Worm (Caenorhabditis elegans) whole organism, late embryonic: ENCODE measurements around the gene F40G12.4.

Experiments used
- C08G9.2 ChIP-seq: sonication (generic microtip); optimal IDR thresholded peaks from 2 replicates; lab custom pipeline; 2016; ENCODE audit warnings: mild to moderate bottlenecking, missing genetic modification characterization, moderate library complexity, missing compliant biosample characterization
- ama-1 ChIP-seq: fragments of 150-350 bp; optimal IDR thresholded peaks from 2 replicates; lab custom pipeline; 2014
- ceh-24 ChIP-seq: sonication (generic microtip); optimal IDR thresholded peaks from 2 replicates; lab custom pipeline; 2016; ENCODE audit warnings: mild to moderate bottlenecking, missing genetic modification characterization, missing compliant biosample characterization
- ceh-6 ChIP-seq: fragments of 200-800 bp; sonication (Bioruptor generic); optimal IDR thresholded peaks from 2 replicates; lab custom pipeline; 2018; ENCODE audit warnings: mild to moderate bottlenecking, missing genetic modification characterization, missing compliant biosample characterization
- elt-2 ChIP-seq: sonication (generic microtip); optimal IDR thresholded peaks from 2 replicates; lab custom pipeline; 2016; ENCODE audit warnings: missing genetic modification reagents, missing genetic modification characterization, missing compliant biosample characterization
- fkh-10 ChIP-seq: fragments of 150-350 bp; optimal IDR thresholded peaks from 2 replicates; lab custom pipeline; 2014; ENCODE audit warnings: missing biosample characterization, missing genetic modification reagents, missing genetic modification characterization
- hlh-30 ChIP-seq: sonication (generic microtip); optimal IDR thresholded peaks from 2 replicates; lab custom pipeline; 2017; ENCODE audit warnings: antibody characterized with exemption, missing genetic modification characterization, missing compliant biosample characterization; ENCODE audit not compliant: insufficient read depth
- lin-11 ChIP-seq: fragments of 200-800 bp; sonication (Bioruptor generic); optimal IDR thresholded peaks from 2 replicates; lab custom pipeline; 2018; ENCODE audit warnings: mild to moderate bottlenecking, missing genetic modification characterization, missing compliant biosample characterization
- madf-2 ChIP-seq: sonication (generic microtip); optimal IDR thresholded peaks from 2 replicates; lab custom pipeline; 2017; ENCODE audit warnings: missing genetic modification characterization, missing compliant biosample characterization
- nhr-11 ChIP-seq: fragments of 150-350 bp; optimal IDR thresholded peaks from 2 replicates; lab custom pipeline; 2014; ENCODE audit warnings: missing biosample characterization, missing genetic modification characterization
- rnt-1 ChIP-seq: sonication (generic microtip); optimal IDR thresholded peaks from 2 replicates; lab custom pipeline; 2016; ENCODE audit warnings: missing genetic modification characterization, missing compliant biosample characterization
- sox-2 ChIP-seq: fragments of 200-800 bp; sonication (Bioruptor generic); IDR thresholded peaks from 2 replicates; pipeline ENCODE4 v1.3.6; 2022; ENCODE audit warnings: missing genetic modification reagents, missing genetic modification characterization, missing compliant biosample characterization
- unc-3 ChIP-seq, 2 experiments: fragments of 200-800 bp in 1 of 2; sonication (Bioruptor generic) in 1 of 2; sonication (generic microtip) in 1 of 2; conservative IDR thresholded peaks in 1 of 2; optimal IDR thresholded peaks in 1 of 2; 2 replicates each; pipeline versions ENCODE4 v1.3.6 to Lab custom; 2016 to 2022; ENCODE audit warnings: missing compliant biosample characterization in 2 of 2, missing genetic modification characterization in 2 of 2, missing genetic modification reagents in 1 of 2

DNA sequence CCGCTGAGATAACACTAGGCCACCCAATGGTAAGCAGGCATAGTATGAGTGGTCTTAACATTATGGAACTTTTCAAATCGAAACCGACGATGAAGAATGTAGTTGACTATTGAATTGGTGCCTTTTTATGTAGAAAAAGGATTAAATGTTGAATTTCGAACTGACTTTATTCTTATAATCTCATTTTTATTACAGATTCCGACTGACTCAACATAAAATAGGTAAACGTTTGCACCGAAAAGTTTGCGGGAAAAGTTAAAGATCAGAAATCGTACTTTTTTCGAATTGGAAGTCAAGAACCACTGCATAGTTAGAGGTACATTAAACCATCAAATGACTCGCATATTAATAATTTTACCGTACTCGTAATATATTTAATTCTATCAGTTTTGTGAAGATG is 14.3 kb downstream of the F40G12.4 start, which contains the start of gene K02E11.7:
- TF ChIP-seq madf-2 (tag; lab: Kevin White, UChicago) = no peak
- TF ChIP-seq ceh-24 = no peak
- TF ChIP-seq elt-2 (tag; lab: Kevin White, UChicago) = no peak
- no peak for TF ChIP-seq nhr-11 (tag; lab: Kevin White, UChicago)
- no peak for TF ChIP-seq hlh-30
- no peak for TF ChIP-seq unc-3 (GFP tag; conservative IDR thresholded peaks at IDR 0.05; lab: Robert Waterston, UW)
- TF ChIP-seq unc-3 (tag; optimal IDR thresholded peaks at IDR 0.05; lab: Kevin White, UChicago) = no peak
- TF ChIP-seq lin-11 (tag; lab: Kevin White, UChicago) = no peak
- TF ChIP-seq C08G9.2 = no peak
- TF ChIP-seq sox-2 (GFP tag; lab: Robert Waterston, UW) = no peak
- TF ChIP-seq rnt-1 (tag; lab: Kevin White, UChicago) = no peak
- no peak for TF ChIP-seq fkh-10 (GFP tag; lab: Kevin White, UChicago)
- TF ChIP-seq ceh-6 (GFP tag; lab: Kevin White, UChicago) = no peak
- TF ChIP-seq ama-1 (lab: Kevin White, UChicago) = no peak
